5 worm cellular contexts compared by ENCODE assay signal in the genomic region with DNA sequence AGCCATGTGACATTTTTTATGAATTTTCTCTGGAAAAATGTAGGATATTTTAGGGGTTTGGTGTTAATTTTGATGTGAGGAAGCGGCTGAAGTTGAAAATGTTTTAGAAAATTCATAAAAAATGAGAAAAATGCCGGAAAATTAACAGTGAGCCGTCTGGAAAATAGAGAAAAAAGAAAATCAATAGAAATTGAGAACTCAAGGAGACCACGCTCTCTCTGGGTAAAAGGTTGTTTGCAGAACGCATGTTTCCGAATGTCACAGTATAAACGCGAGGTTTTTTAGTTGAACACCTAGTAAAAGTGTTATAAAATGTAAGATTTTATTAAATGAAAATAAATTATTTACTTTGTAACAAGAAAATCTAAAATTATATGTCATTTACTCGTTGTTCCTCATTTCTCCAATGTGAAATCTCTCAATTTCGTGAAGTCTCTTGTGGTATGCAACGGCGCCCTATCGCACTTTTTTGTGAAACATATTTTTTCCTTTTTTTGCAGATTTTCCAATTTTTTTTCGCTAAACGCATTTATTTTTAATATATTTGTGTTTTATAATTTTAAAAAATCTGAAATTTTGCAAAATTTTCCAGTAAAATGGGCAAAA.
TF ChIP-seq lines count a peak whose summit lies in the region.

A gene (minus strand): TSS at position 29 of the 606 bp plus-strand sequence.
A gene (plus strand): TSS at position 593 of the 606 bp plus-strand sequence.

TF ChIP-seq in whole organism, L1 larva, 84 proteins besides CTCF, POLR2A, EP300 and RAD21 (continues in another document):
- TF ChIP-seq sup-37 (GFP tag; optimal IDR thresholded peaks at IDR 0.05; lab: Kevin White, UChicago), result no peak
- TF ChIP-seq zip-4 (GFP tag; optimal IDR thresholded peaks at IDR 0.05; lab: Kevin White, UChicago), result no peak
- TF ChIP-seq rnt-1 (tag; optimal IDR thresholded peaks at IDR 0.05; lab: Kevin White, UChicago), result peak; percentile 76
- peak; percentile 33 for TF ChIP-seq F16B12.6 (tag; optimal IDR thresholded peaks at IDR 0.05; lab: Kevin White, UChicago)
- peak; percentile 18 for TF ChIP-seq blmp-1 (tag; optimal IDR thresholded peaks at IDR 0.05; lab: Kevin White, UChicago)
- TF ChIP-seq dpl-1 (GFP tag; optimal IDR thresholded peaks at IDR 0.05; lab: Kevin White, UChicago), result peak; percentile 28 to 66 (median 54)
- TF ChIP-seq jun-1 (tag; optimal IDR thresholded peaks at IDR 0.05; lab: Kevin White, UChicago), result peak; percentile 20
- TF ChIP-seq C16A3.4 (tag; optimal IDR thresholded peaks at IDR 0.05; lab: Kevin White, UChicago), result peak; percentile 87
- peak; percentile 77 for TF ChIP-seq tbx-2 (tag; optimal IDR thresholded peaks at IDR 0.05; lab: Kevin White, UChicago)
- TF ChIP-seq nhr-90 (tag; optimal IDR thresholded peaks at IDR 0.05; lab: Kevin White, UChicago; ENCODE audit: poor library complexity), result peak; percentile 88
- no peak for TF ChIP-seq pag-3 (tag; optimal IDR thresholded peaks at IDR 0.05; lab: Kevin White, UChicago; ENCODE audit: borderline replicate concordance, insufficient read depth)
- peak; percentile 60 to 75 for TF ChIP-seq lin-35 (GFP tag; optimal IDR thresholded peaks at IDR 0.05; lab: Kevin White, UChicago)
- peak; percentile 13 for TF ChIP-seq ceh-8 (GFP tag; optimal IDR thresholded peaks at IDR 0.05; lab: Kevin White, UChicago)
- no peak for TF ChIP-seq nhr-12 (tag; optimal IDR thresholded peaks at IDR 0.05; lab: Kevin White, UChicago)
- peak; percentile 70 for TF ChIP-seq swsn-7 (tag; optimal IDR thresholded peaks at IDR 0.05; lab: Kevin White, UChicago)
- TF ChIP-seq hlh-4 (tag; optimal IDR thresholded peaks at IDR 0.05; lab: Kevin White, UChicago), result no peak

TF ChIP-seq in whole organism, L3 larva, 47 proteins besides CTCF, POLR2A, EP300 and RAD21 (continues in another document):
- TF ChIP-seq elt-2 (tag; optimal IDR thresholded peaks at IDR 0.05; lab: Kevin White, UChicago) (peak; percentile 42), lin-39 (tag; optimal IDR thresholded peaks at IDR 0.05; lab: Kevin White, UChicago) (no peak), sea-2 (GFP tag; optimal IDR thresholded peaks at IDR 0.05; lab: Kevin White, UChicago) (no peak), pqm-1 (tag; optimal IDR thresholded peaks at IDR 0.05; lab: Kevin White, UChicago) (peak; percentile 18), aly-2 (tag; optimal IDR thresholded peaks at IDR 0.05; lab: Kevin White, UChicago) (no peak), fkh-10 (GFP tag; optimal IDR thresholded peaks at IDR 0.05; lab: Kevin White, UChicago) (peak; percentile 77), lsy-12 (tag; optimal IDR thresholded peaks at IDR 0.05; lab: Kevin White, UChicago) (peak; percentile 21), eor-1 (tag; optimal IDR thresholded peaks at IDR 0.05; lab: Kevin White, UChicago) (peak in 1 of 2 experiments; percentile 20), jun-1 (tag; optimal IDR thresholded peaks at IDR 0.05; lab: Kevin White, UChicago) (peak; percentile 34), zag-1 (tag; optimal IDR thresholded peaks at IDR 0.05; lab: Kevin White, UChicago) (no peak), ceh-82 (tag; optimal IDR thresholded peaks at IDR 0.05; lab: Kevin White, UChicago) (no peak), pha-4 (tag; optimal IDR thresholded peaks at IDR 0.05; lab: Kevin White, UChicago) (peak; percentile 89), nhr-237 (tag; optimal IDR thresholded peaks at IDR 0.05; lab: Kevin White, UChicago) (no peak), ceh-28 (tag; optimal IDR thresholded peaks at IDR 0.05; lab: Kevin White, UChicago) (peak; percentile 69), nfya-1 (tag; optimal IDR thresholded peaks at IDR 0.05; lab: Kevin White, UChicago; ENCODE audit: insufficient read depth) (peak; percentile 59), lin-15B (tag; optimal IDR thresholded peaks at IDR 0.05; lab: Kevin White, UChicago) (peak; percentile 83), ceh-16 (tag; optimal IDR thresholded peaks at IDR 0.05; lab: Kevin White, UChicago) (no peak)

TF ChIP-seq in whole organism, early embryonic, 17 proteins besides CTCF, POLR2A, EP300 and RAD21:
- TF ChIP-seq ceh-36 (tag; optimal IDR thresholded peaks at IDR 0.05; lab: Kevin White, UChicago), result no peak
- no peak for TF ChIP-seq hmg-4 (GFP tag; optimal IDR thresholded peaks at IDR 0.05; lab: Kevin White, UChicago)
- TF ChIP-seq hnd-1 (tag; optimal IDR thresholded peaks at IDR 0.05; lab: Kevin White, UChicago), result peak; percentile 63
- peak; percentile 56 for TF ChIP-seq hmbx-1 (tag; optimal IDR thresholded peaks at IDR 0.05; lab: Kevin White, UChicago)
- peak; percentile 59 for TF ChIP-seq B0310.2 (tag; optimal IDR thresholded peaks at IDR 0.05; lab: Kevin White, UChicago)
- peak; percentile 78 for TF ChIP-seq pes-1 (GFP tag; IDR thresholded peaks at IDR 0.05; lab: Robert Waterston, UW)
- peak; percentile 87 for TF ChIP-seq F13C5.2 (tag; optimal IDR thresholded peaks at IDR 0.05; lab: Kevin White, UChicago)
- TF ChIP-seq tbx-11 (GFP tag; IDR thresholded peaks at IDR 0.05; lab: Robert Waterston, UW), result peak; percentile 71
- no peak for TF ChIP-seq ets-7 (tag; optimal IDR thresholded peaks at IDR 0.05; lab: Kevin White, UChicago)
- no peak for TF ChIP-seq scrt-1 (GFP tag; IDR thresholded peaks at IDR 0.05; lab: Robert Waterston, UW)
- TF ChIP-seq tra-4 (tag; optimal IDR thresholded peaks at IDR 0.05; lab: Kevin White, UChicago), result peak; percentile 18
- TF ChIP-seq ceh-13 (GFP tag; optimal IDR thresholded peaks at IDR 0.05; lab: Kevin White, UChicago), result peak; percentile 40
- TF ChIP-seq tbx-37 (GFP tag; conservative IDR thresholded peaks at IDR 0.05; lab: Robert Waterston, UW), result peak; percentile 58
- peak; percentile 35; the same call in 1 of the 2 replicates for TF ChIP-seq flt-1 (GFP tag; IDR thresholded peaks at IDR 0.05; lab: Robert Waterston, UW)
- TF ChIP-seq sea-1 (GFP tag; conservative IDR thresholded peaks at IDR 0.05; lab: Robert Waterston, UW), result no peak
- TF ChIP-seq ama-1 (optimal IDR thresholded peaks at IDR 0.05; lab: Kevin White, UChicago), result no peak

TF ChIP-seq in whole organism, midembryonic, 9 proteins besides CTCF, POLR2A, EP300 and RAD21:
- TF ChIP-seq med-1 (GFP tag; optimal IDR thresholded peaks at IDR 0.05; lab: Kevin White, UChicago; ENCODE audit: insufficient read depth) (no peak), tab-1 (GFP tag; IDR thresholded peaks at IDR 0.05; lab: Robert Waterston, UW) (no peak), T22C8.4 (GFP tag; IDR thresholded peaks at IDR 0.05; lab: Robert Waterston, UW) (peak; percentile 57; the same call in 1 of the 2 replicates), flt-1 (GFP tag; IDR thresholded peaks at IDR 0.05; lab: Robert Waterston, UW) (peak; percentile 81; the same call in 1 of the 2 replicates), klf-2 (GFP tag; conservative IDR thresholded peaks at IDR 0.05; lab: Robert Waterston, UW) (peak; percentile 74), ztf-23 (GFP tag; IDR thresholded peaks at IDR 0.05; lab: Robert Waterston, UW) (peak; percentile 81), cog-1 (tag; optimal IDR thresholded peaks at IDR 0.05; lab: Kevin White, UChicago) (peak; percentile 94)

TF ChIP-seq in whole organism, young adult, 124 proteins besides CTCF, POLR2A, EP300 and RAD21 (continues in another document):
- TF ChIP-seq snpc-1.1 (tag; optimal IDR thresholded peaks at IDR 0.05; lab: Kevin White, UChicago; ENCODE audit: insufficient read depth) (no peak), dpff-1 (tag; optimal IDR thresholded peaks at IDR 0.05; lab: Kevin White, UChicago) (no peak), nfya-1 (tag; optimal IDR thresholded peaks at IDR 0.05; lab: Kevin White, UChicago; ENCODE audit: borderline replicate concordance, insufficient read depth) (no peak), bed-2 (GFP tag; IDR thresholded peaks at IDR 0.05; lab: Robert Waterston, UW) (0 out of 2 replicates have a peak, but pooled peaks have one; percentile 17), ZK185.1 (tag; optimal IDR thresholded peaks at IDR 0.05; lab: Kevin White, UChicago; ENCODE audit: poor library complexity, severe bottlenecking) (no peak), ceh-27 (GFP tag; optimal IDR thresholded peaks at IDR 0.05; lab: Kevin White, UChicago) (peak; percentile 60), ceh-79 (tag; optimal IDR thresholded peaks at IDR 0.05; lab: Kevin White, UChicago) (no peak), madf-10 (tag; optimal IDR thresholded peaks at IDR 0.05; lab: Kevin White, UChicago) (peak; percentile 71), madf-6 (GFP tag; IDR thresholded peaks at IDR 0.05; lab: Robert Waterston, UW) (no peak), nhr-80 (tag; optimal IDR thresholded peaks at IDR 0.05; lab: Kevin White, UChicago) (peak; percentile 12), lsl-1 (GFP tag; optimal IDR thresholded peaks at IDR 0.05; lab: Kevin White, UChicago) (peak; percentile 47), F39B2.1 (GFP tag; IDR thresholded peaks at IDR 0.05; lab: Robert Waterston, UW) (no peak), aptf-2 (GFP tag; conservative IDR thresholded peaks at IDR 0.05; lab: Robert Waterston, UW) (peak; percentile 47; the same call in 1 of the 2 replicates), repo-1 (tag; optimal IDR thresholded peaks at IDR 0.05; lab: Kevin White, UChicago) (no peak), T07F8.4 (tag; optimal IDR thresholded peaks at IDR 0.05; lab: Kevin White, UChicago) (no peak), egl-18 (GFP tag; IDR thresholded peaks at IDR 0.05; lab: Robert Waterston, UW) (no peak), lin-54 (GFP tag; optimal IDR thresholded peaks at IDR 0.05; lab: Kevin White, UChicago) (peak; percentile 8), efl-1 (GFP tag; optimal IDR thresholded peaks at IDR 0.05; lab: Kevin White, UChicago) (no peak), mel-28 (tag; optimal IDR thresholded peaks at IDR 0.05; lab: Kevin White, UChicago; ENCODE audit: borderline replicate concordance) (no peak), Y53G8AR.9 (GFP tag; conservative IDR thresholded peaks at IDR 0.05; lab: Robert Waterston, UW) (no peak), snpc-1.3 (tag; optimal IDR thresholded peaks at IDR 0.05; lab: Kevin White, UChicago; ENCODE audit: insufficient read depth) (peak; percentile 48), B0261.1 (tag; optimal IDR thresholded peaks at IDR 0.05; lab: Kevin White, UChicago) (peak; percentile 6), mes-4 (tag; optimal IDR thresholded peaks at IDR 0.05; lab: Kevin White, UChicago) (no peak), lin-26 (GFP tag; IDR thresholded peaks at IDR 0.05; lab: Robert Waterston, UW) (no peak), lin-35 (GFP tag; optimal IDR thresholded peaks at IDR 0.05; lab: Kevin White, UChicago) (no peak), ztf-3 (GFP tag; optimal IDR thresholded peaks at IDR 0.05; lab: Kevin White, UChicago) (no peak), mcd-1 (GFP tag; IDR thresholded peaks at IDR 0.05; lab: Robert Waterston, UW) (peak; percentile 90), Y95B8A.8 (GFP tag; IDR thresholded peaks at IDR 0.05; lab: Robert Waterston, UW) (no peak), unc-130 (GFP tag; optimal IDR thresholded peaks at IDR 0.05; lab: Kevin White, UChicago) (peak; percentile 59), egrh-3 (GFP tag; IDR thresholded peaks at IDR 0.05; lab: Robert Waterston, UW) (0 out of 2 replicates have a peak, but pooled peaks have one; percentile 16), athp-1 (tag; optimal IDR thresholded peaks at IDR 0.05; lab: Kevin White, UChicago) (peak; percentile 53), ztf-6 (GFP tag; IDR thresholded peaks at IDR 0.05; lab: Robert Waterston, UW) (no peak)
